Fruit fly (Drosophila melanogaster): ENCODE measurements around the gene mRpL45.

DNA sequence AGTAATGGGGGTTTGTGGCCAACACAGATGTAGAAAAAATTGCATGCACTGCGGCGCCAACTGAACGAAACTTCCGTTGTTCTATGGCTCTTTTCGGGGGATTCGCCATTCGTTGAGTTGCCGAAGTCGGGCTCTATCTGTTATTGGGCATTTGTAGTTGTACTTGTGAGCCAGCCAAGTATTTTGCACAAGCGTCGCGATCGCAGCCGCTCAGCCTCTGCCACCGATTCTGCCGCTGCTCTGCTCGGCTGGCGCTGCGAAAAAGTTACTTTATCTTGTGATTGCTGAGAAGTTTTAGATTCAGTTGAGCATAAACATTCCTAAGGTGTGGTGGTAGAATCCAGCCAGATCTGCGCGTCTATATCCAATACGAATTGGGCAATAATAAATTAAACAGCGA lies 48.4 kb upstream of the mRpL45 start, which contains the start of gene CG33110:
- TF ChIP-seq ey (GFP tag; optimal IDR thresholded peaks at IDR 0.05), result no peak
- TF ChIP-seq HLH106 (tag; optimal IDR thresholded peaks at IDR 0.05), result no peak
- TF ChIP-seq OdsH (GFP tag; optimal IDR thresholded peaks at IDR 0.05), result no peak
- no peak for TF ChIP-seq psq (GFP tag; optimal IDR thresholded peaks at IDR 0.05)
- no peak for TF ChIP-seq woc (GFP tag; optimal IDR thresholded peaks at IDR 0.05)
- TF ChIP-seq h (GFP tag; optimal IDR thresholded peaks at IDR 0.05), result no peak
- no peak for TF ChIP-seq Dif (GFP tag; optimal IDR thresholded peaks at IDR 0.05; ENCODE audit: partially characterized antibody)
- no peak for TF ChIP-seq N (GFP tag; optimal IDR thresholded peaks at IDR 0.05)
- TF ChIP-seq Sp1 (GFP tag; optimal IDR thresholded peaks at IDR 0.05), result no peak
- no peak for TF ChIP-seq Dfd (GFP tag; optimal IDR thresholded peaks at IDR 0.05)

Data from whole organism, wandering third instar larva.